Worm (Caenorhabditis elegans) whole organism, mixed stage, embryonic: ENCODE measurements around the gene lgc-42.

ENCODE experiments used
- bed-3 ChIP-seq: fragments of 200-800 bp; sonication (Bioruptor generic); optimal IDR thresholded peaks from 3 replicates; lab custom pipeline; 2018; ENCODE audit warnings: mild to moderate bottlenecking, missing genetic modification characterization, moderate library complexity, missing compliant biosample characterization
- ceh-39 ChIP-seq: fragments of 150-350 bp; optimal IDR thresholded peaks from 2 replicates; lab custom pipeline; 2014; ENCODE audit warnings: missing biosample characterization, missing genetic modification characterization
- ceh-43 ChIP-seq: fragments of 200-800 bp; sonication (Bioruptor generic); optimal IDR thresholded peaks from 2 replicates; lab custom pipeline; 2018; ENCODE audit warnings: mild to moderate bottlenecking, missing genetic modification characterization, moderate library complexity, missing compliant biosample characterization
- ceh-83 ChIP-seq: fragments of 200-800 bp; sonication (Bioruptor generic); optimal IDR thresholded peaks from 2 replicates; lab custom pipeline; 2018; ENCODE audit warnings: mild to moderate bottlenecking, missing genetic modification characterization, missing compliant biosample characterization
- ces-1 ChIP-seq: fragments of 150-350 bp; optimal IDR thresholded peaks from 2 replicates; lab custom pipeline; 2014; ENCODE audit warnings: missing biosample characterization, missing genetic modification reagents, missing genetic modification characterization
- cnd-1 ChIP-seq: fragments of 200-800 bp; sonication (Bioruptor generic); optimal IDR thresholded peaks from 2 replicates; lab custom pipeline; 2018; ENCODE audit warnings: mild to moderate bottlenecking, missing genetic modification characterization, missing compliant biosample characterization
- drap-1 ChIP-seq: fragments of 200-800 bp; sonication (Bioruptor generic); optimal IDR thresholded peaks from 3 replicates; lab custom pipeline; 2018; ENCODE audit warnings: mild to moderate bottlenecking, missing genetic modification characterization, missing compliant biosample characterization
- elt-1 ChIP-seq: sonication (generic microtip); optimal IDR thresholded peaks from 2 replicates; lab custom pipeline; 2017; ENCODE audit warnings: missing genetic modification characterization, mild to moderate bottlenecking, missing compliant biosample characterization, antibody characterized with exemption, moderate library complexity, borderline replicate concordance; ENCODE audit not compliant: insufficient read depth
- elt-3 ChIP-seq: fragments of 150-350 bp; optimal IDR thresholded peaks from 2 replicates; lab custom pipeline; 2014; ENCODE audit warnings: missing biosample characterization, missing genetic modification characterization
- flh-1 ChIP-seq: fragments of 200-800 bp; sonication (Bioruptor generic); optimal IDR thresholded peaks from 2 replicates; lab custom pipeline; 2018; ENCODE audit warnings: mild to moderate bottlenecking, missing genetic modification characterization, moderate library complexity, missing compliant biosample characterization
- ham-2 ChIP-seq: fragments of 200-800 bp; sonication (Bioruptor generic); optimal IDR thresholded peaks from 2 replicates; lab custom pipeline; 2018; ENCODE audit warnings: mild to moderate bottlenecking, missing genetic modification characterization, missing compliant biosample characterization
- hlh-1 ChIP-seq: fragments of 150-350 bp; optimal IDR thresholded peaks from 2 replicates; lab custom pipeline; 2014; ENCODE audit warnings: missing biosample characterization, missing genetic modification reagents, missing genetic modification characterization
- lin-13 ChIP-seq: fragments of 150-350 bp; optimal IDR thresholded peaks from 2 replicates; lab custom pipeline; 2014; ENCODE audit warnings: missing biosample characterization, missing genetic modification characterization
- lin-32 ChIP-seq: fragments of 200-800 bp; sonication (Bioruptor generic); optimal IDR thresholded peaks from 2 replicates; lab custom pipeline; 2018; ENCODE audit warnings: mild to moderate bottlenecking, missing genetic modification characterization, missing compliant biosample characterization
- lsy-2 ChIP-seq: fragments of 150-350 bp; optimal IDR thresholded peaks from 2 replicates; lab custom pipeline; 2014; ENCODE audit warnings: missing biosample characterization, missing genetic modification characterization
- mep-1 ChIP-seq: fragments of 150-350 bp; optimal IDR thresholded peaks from 2 replicates; lab custom pipeline; 2017; ENCODE audit warnings: missing biosample characterization, missing genetic modification reagents, missing genetic modification characterization, inconsistent platforms
- mls-2 ChIP-seq: sonication (generic microtip); optimal IDR thresholded peaks from 2 replicates; lab custom pipeline; 2016; ENCODE audit warnings: mild to moderate bottlenecking, missing genetic modification characterization, moderate library complexity, missing compliant biosample characterization
- nhr-12 ChIP-seq: fragments of 150-350 bp; optimal IDR thresholded peaks from 2 replicates; lab custom pipeline; 2014; ENCODE audit warnings: missing biosample characterization, missing genetic modification characterization
- nhr-2 ChIP-seq: fragments of 150-350 bp; optimal IDR thresholded peaks from 2 replicates; lab custom pipeline; 2014; ENCODE audit warnings: missing biosample characterization, missing genetic modification characterization
- nhr-237 ChIP-seq: fragments of 150-350 bp; optimal IDR thresholded peaks from 2 replicates; lab custom pipeline; 2014; ENCODE audit warnings: missing biosample characterization, missing genetic modification characterization
- nhr-28 ChIP-seq: fragments of 150-350 bp; optimal IDR thresholded peaks from 2 replicates; lab custom pipeline; 2014; ENCODE audit warnings: missing biosample characterization, missing genetic modification characterization
- nhr-76 ChIP-seq: sonication (generic microtip); optimal IDR thresholded peaks from 2 replicates; lab custom pipeline; 2017; ENCODE audit warnings: missing biosample characterization, missing genetic modification characterization
- pha-4 ChIP-seq: fragments of 150-350 bp; optimal IDR thresholded peaks from 2 replicates; lab custom pipeline; 2018; ENCODE audit warnings: missing biosample characterization, missing genetic modification reagents, missing genetic modification characterization
- snpc-4 ChIP-seq: fragments of 150-350 bp; optimal IDR thresholded peaks from 2 replicates; lab custom pipeline; 2014; ENCODE audit warnings: missing biosample characterization, missing genetic modification characterization
- sptf-1 ChIP-seq: sonication (generic microtip); optimal IDR thresholded peaks from 2 replicates; lab custom pipeline; 2017; ENCODE audit warnings: mild to moderate bottlenecking, missing genetic modification characterization, moderate library complexity, missing compliant biosample characterization
- tbx-8 ChIP-seq: fragments of 200-800 bp; sonication (Bioruptor generic); optimal IDR thresholded peaks from 2 replicates; lab custom pipeline; 2018; ENCODE audit warnings: mild to moderate bottlenecking, missing genetic modification characterization, moderate library complexity, missing compliant biosample characterization
- unc-120 ChIP-seq: sonication (generic microtip); optimal IDR thresholded peaks from 2 replicates; lab custom pipeline; 2017; ENCODE audit warnings: missing genetic modification characterization, missing compliant biosample characterization; ENCODE audit not compliant: poor library complexity, severe bottlenecking
- unc-39 ChIP-seq: fragments of 150-350 bp; optimal IDR thresholded peaks from 2 replicates; lab custom pipeline; 2014; ENCODE audit warnings: missing biosample characterization, missing genetic modification characterization
- unc-62 ChIP-seq: fragments of 150-350 bp; optimal IDR thresholded peaks from 2 replicates; lab custom pipeline; 2014; ENCODE audit warnings: missing biosample characterization, missing genetic modification reagents, missing genetic modification characterization
- zip-8 ChIP-seq: fragments of 150-350 bp; optimal IDR thresholded peaks from 2 replicates; lab custom pipeline; 2014; ENCODE audit warnings: missing biosample characterization, missing genetic modification characterization
- ztf-11 ChIP-seq: fragments of 150-350 bp; optimal IDR thresholded peaks from 2 replicates; lab custom pipeline; 2014; ENCODE audit warnings: missing biosample characterization, missing genetic modification characterization

The lgc-42 gene

ce11 chrIII:2012561-2012960 lies 14.9 kb downstream of the lgc-42 start:
- TF ChIP-seq nhr-28 (tag; lab: Kevin White, UChicago): no peak
- TF ChIP-seq unc-39 (tag; lab: Kevin White, UChicago): no peak
- TF ChIP-seq ceh-43: no peak
- no peak for TF ChIP-seq lin-13 (tag; lab: Kevin White, UChicago)
- no peak for TF ChIP-seq unc-120 (tag; lab: Kevin White, UChicago)
- no peak for TF ChIP-seq ceh-83
- no peak for TF ChIP-seq lsy-2
- no peak for TF ChIP-seq elt-1
- TF ChIP-seq mls-2: no peak

DNA sequence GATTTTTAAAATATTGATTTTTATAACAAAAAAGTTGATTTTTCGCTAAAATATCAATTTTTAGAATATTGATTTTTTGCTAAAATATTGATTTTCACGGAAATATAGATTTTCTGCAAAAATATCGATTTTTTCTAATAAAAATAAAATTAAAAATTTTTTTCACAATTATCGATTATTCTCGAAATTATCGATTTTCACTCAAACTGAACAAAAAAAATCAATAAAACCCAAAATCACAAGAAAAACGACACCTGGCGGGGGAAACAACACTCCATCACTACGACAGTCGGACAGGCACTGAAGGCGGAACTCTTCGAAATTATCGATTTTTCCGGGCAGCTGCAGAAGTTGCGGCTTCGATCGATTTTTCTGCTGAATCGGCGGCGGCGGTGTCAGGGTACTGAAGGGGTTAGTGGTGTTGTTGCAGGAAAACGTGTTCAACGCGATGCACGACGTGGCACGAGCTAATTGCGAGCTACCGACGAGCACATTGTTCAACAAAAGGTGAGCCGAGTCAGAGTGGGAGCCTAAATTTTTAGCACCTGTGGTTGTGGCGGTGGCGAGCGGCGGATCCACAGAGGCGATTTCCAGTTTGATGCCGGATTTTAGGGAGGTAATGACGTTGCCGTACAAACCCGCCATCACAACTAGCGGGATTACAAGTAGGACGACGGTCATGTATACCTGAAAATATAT lies 15.6 kb downstream of the lgc-42 start:
- no peak for TF ChIP-seq nhr-2 (tag; lab: Kevin White, UChicago)
- TF ChIP-seq snpc-4 (tag; lab: Kevin White, UChicago): no peak
- no peak for TF ChIP-seq nhr-28 (tag; lab: Kevin White, UChicago)
- TF ChIP-seq mls-2: no peak
- TF ChIP-seq ceh-39 (tag; lab: Kevin White, UChicago): no peak
- TF ChIP-seq sptf-1 (tag; lab: Kevin White, UChicago): no peak
- TF ChIP-seq cnd-1 (tag; lab: Kevin White, UChicago): no peak
- TF ChIP-seq ham-2: no peak
- no peak for TF ChIP-seq nhr-237 (tag; lab: Kevin White, UChicago)
- no peak for TF ChIP-seq flh-1 (GFP tag; lab: Kevin White, UChicago)
- no peak for TF ChIP-seq unc-39 (tag; lab: Kevin White, UChicago)

- TF ChIP-seq mep-1 (tag; lab: Kevin White, UChicago) (no peak), ham-2 (no peak), bed-3 (GFP tag; lab: Kevin White, UChicago) (no peak), zip-8 (no peak)
- TF ChIP-seq, all 35 proteins: peak for 0
These were observed 17.8 kb downstream of the lgc-42 start for ce11 chrIII:2015494-2015893.

ce11 chrIII:2021495-2021894 lies 23.8 kb downstream of the lgc-42 start, which contains the start of gene ckr-2:
ckr-2 (minus strand) TSS chrIII:2021595.
- TF ChIP-seq unc-120 (tag; lab: Kevin White, UChicago): no peak
- TF ChIP-seq bed-3 (GFP tag; lab: Kevin White, UChicago): no peak
- TF ChIP-seq sptf-1 (tag; lab: Kevin White, UChicago): no peak
- TF ChIP-seq ham-2: no peak

- TF ChIP-seq mep-1 (tag; lab: Kevin White, UChicago) (no peak), unc-62 (GFP tag; lab: Kevin White, UChicago) (peak; percentile 53), hlh-1 (peak; percentile 48), nhr-76 (no peak), elt-3 (no peak), cnd-1 (tag; lab: Kevin White, UChicago) (no peak), nhr-12 (tag; lab: Kevin White, UChicago) (no peak)
These were observed 29.8 kb downstream of the lgc-42 start for ce11 chrIII:2027517-2027916.

- TF ChIP-seq snpc-4 (tag; lab: Kevin White, UChicago) (no peak), ztf-11 (tag; lab: Kevin White, UChicago) (no peak), ces-1 (no peak), ceh-43 (no peak), elt-3 (no peak), sptf-1 (tag; lab: Kevin White, UChicago) (no peak), elt-1 (no peak), ceh-83 (no peak), drap-1 (no peak), nhr-12 (tag; lab: Kevin White, UChicago) (no peak), hlh-1 (no peak), ham-2 (no peak), pha-4 (no peak), flh-1 (GFP tag; lab: Kevin White, UChicago) (no peak), lin-32 (GFP tag; lab: Kevin White, UChicago) (no peak), tbx-8 (GFP tag; lab: Kevin White, UChicago) (no peak), unc-62 (GFP tag; lab: Kevin White, UChicago) (no peak), mep-1 (tag; lab: Kevin White, UChicago) (no peak)
These were observed 33.3 kb downstream of the lgc-42 start for ce11 chrIII:2030776-2031565.
